Worm (Caenorhabditis elegans): Measurements from ENCODE around the gene rpl-32.

DNA sequence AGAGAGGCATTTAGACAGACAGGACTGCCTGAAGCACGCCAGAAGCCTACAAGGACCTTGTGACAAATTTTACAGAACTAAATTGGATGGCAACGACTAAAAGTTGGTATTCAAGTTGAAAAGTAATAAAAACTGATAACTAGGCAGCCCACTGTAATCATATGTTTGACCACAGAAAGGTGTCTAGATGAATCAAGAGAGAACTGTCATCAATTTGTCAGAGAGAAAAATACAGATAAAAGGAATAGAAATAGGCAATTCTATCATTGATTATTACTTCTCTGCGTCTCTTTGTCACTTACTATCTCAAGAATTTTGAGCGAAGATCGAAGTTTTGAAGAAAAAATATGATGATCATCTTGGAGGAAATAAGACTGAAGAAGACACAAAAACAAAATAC is 36.0 kb upstream of the rpl-32 start:
- TF ChIP-seq daf-8 (GFP tag; IDR thresholded peaks at IDR 0.05) (no peak), unc-130 (GFP tag; optimal IDR thresholded peaks at IDR 0.05) (no peak), egl-43 (GFP tag; IDR thresholded peaks at IDR 0.05) (no peak), nhr-11 (tag; optimal IDR thresholded peaks at IDR 0.05) (no peak), nhr-237 (tag; optimal IDR thresholded peaks at IDR 0.05) (no peak), ZK337.2 (GFP tag; IDR thresholded peaks at IDR 0.05) (no peak), lin-38 (GFP tag; IDR thresholded peaks at IDR 0.05) (no peak), aly-2 (tag; optimal IDR thresholded peaks at IDR 0.05) (no peak), lin-39 (tag; optimal IDR thresholded peaks at IDR 0.05) (no peak), pha-4 (GFP tag; IDR thresholded peaks at IDR 0.05) (no peak), pha-4 (tag; optimal IDR thresholded peaks at IDR 0.05) (no peak)

All from whole organism, L4 larva.